Fruit fly (Drosophila melanogaster): ENCODE results near the gene I-t.

DNA sequence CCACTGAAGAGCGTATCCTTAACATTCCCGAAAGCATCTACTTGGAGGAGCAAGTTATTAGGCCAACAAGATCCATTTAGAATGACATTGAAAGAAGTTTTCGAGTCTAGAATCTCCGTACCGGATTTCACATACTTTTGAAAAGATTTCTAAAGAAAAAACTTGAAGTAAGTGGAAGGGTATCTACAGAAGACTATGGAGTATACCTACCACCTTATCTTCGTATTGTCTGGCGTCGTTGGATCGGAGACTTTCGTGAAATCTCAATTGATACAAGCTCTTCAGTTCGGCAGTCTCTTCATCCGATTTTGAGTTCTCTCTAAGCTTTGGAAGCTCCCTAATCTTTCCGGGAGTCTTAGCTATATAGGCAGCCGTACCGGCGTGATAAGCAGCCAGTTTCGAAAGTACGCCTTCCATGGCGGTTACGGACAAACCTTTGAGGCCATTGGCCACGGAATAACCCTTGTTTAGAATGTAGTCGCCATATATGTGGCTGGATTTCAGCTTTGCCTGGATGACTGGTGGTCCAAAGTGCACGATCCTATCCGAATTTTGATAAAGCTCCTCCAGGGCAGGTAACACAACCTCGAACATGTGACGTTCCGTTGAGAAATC lies 12.9 kb upstream of the I-t start:
- TF ChIP-seq Gug (GFP tag; IDR thresholded peaks at IDR 0.05) = no peak
- TF ChIP-seq Sox14 (GFP tag; optimal IDR thresholded peaks at IDR 0.05) = no peak
- TF ChIP-seq CG11294 (GFP tag; IDR thresholded peaks at IDR 0.05) = no peak
- no peak for TF ChIP-seq Hr4 (GFP tag; optimal IDR thresholded peaks at IDR 0.05)
- TF ChIP-seq Ets21C (GFP tag; optimal IDR thresholded peaks at IDR 0.05) = no peak
- TF ChIP-seq Smox (GFP tag; optimal IDR thresholded peaks at IDR 0.05) = no peak
- TF ChIP-seq CG16779 (tag; optimal IDR thresholded peaks at IDR 0.05) = no peak
- TF ChIP-seq CG8119 (GFP tag; IDR thresholded peaks at IDR 0.05) = no peak
- no peak for TF ChIP-seq svp (GFP tag)
- TF ChIP-seq Eip78C (GFP tag) = peak; percentile 9
- TF ChIP-seq Eip93F (GFP tag; optimal IDR thresholded peaks at IDR 0.05) = no peak
- no peak for TF ChIP-seq Hr39 (GFP tag; optimal IDR thresholded peaks at IDR 0.05)
- no peak for TF ChIP-seq CG32006 (GFP tag; optimal IDR thresholded peaks at IDR 0.05)

Measured in whole organism, prepupa.